Fruit fly (Drosophila melanogaster) whole organism, embryonic: ENCODE measurements around the gene rt.

ENCODE experiments used
- B-H2 ChIP-seq: fragments of 200-800 bp; sonication (Bioruptor generic); optimal IDR thresholded peaks from 2 replicates; lab custom pipeline; 2018; ENCODE audit warnings: missing biosample characterization, mild to moderate bottlenecking, missing genetic modification characterization
- BEAF-32 ChIP-seq: fragments of 200-800 bp; sonication (Bioruptor generic); optimal IDR thresholded peaks from 3 replicates; lab custom pipeline; 2017; ENCODE audit warnings: missing biosample characterization, missing genetic modification characterization, mild to moderate bottlenecking, moderate library complexity, missing genetic modification reagents
- Bgb ChIP-seq: fragments of 200-800 bp; sonication (Bioruptor generic); IDR thresholded peaks from 2 replicates; pipeline ENCODE4 v1.3.6; 2022; ENCODE audit warnings: missing biosample characterization, missing genetic modification characterization; ENCODE audit not compliant: partially characterized antibody
- CG11560 ChIP-seq: fragments of 200-800 bp; sonication (Bioruptor generic); IDR thresholded peaks from 3 replicates; pipeline ENCODE4 v1.3.6; 2022; ENCODE audit warnings: missing biosample characterization, missing genetic modification characterization
- CG13287 ChIP-seq: fragments of 200-800 bp; sonication (Bioruptor generic); IDR thresholded peaks from 2 replicates; pipeline ENCODE4 v1.3.6; 2022; ENCODE audit warnings: missing biosample characterization, missing genetic modification characterization; ENCODE audit not compliant: partially characterized antibody
- CG13296 ChIP-seq: fragments of 200-800 bp; sonication (Bioruptor generic); optimal IDR thresholded peaks from 3 replicates; lab custom pipeline; 2018; ENCODE audit warnings: missing biosample characterization, mild to moderate bottlenecking, missing genetic modification characterization
- CG14441 ChIP-seq: fragments of 200-800 bp; sonication (Bioruptor generic); IDR thresholded peaks from 2 replicates; pipeline ENCODE4 v1.3.6; 2022; ENCODE audit warnings: missing biosample characterization, missing genetic modification characterization
- CG15514 ChIP-seq: fragments of 200-800 bp; sonication (Bioruptor generic); optimal IDR thresholded peaks from 3 replicates; lab custom pipeline; 2017; ENCODE audit warnings: missing biosample characterization, missing genetic modification characterization, mild to moderate bottlenecking, moderate library complexity, missing genetic modification reagents
- CG2199 ChIP-seq: fragments of 200-800 bp; sonication (Bioruptor generic); IDR thresholded peaks from 3 replicates; pipeline ENCODE4 v1.3.6; 2022; ENCODE audit warnings: missing biosample characterization, missing genetic modification characterization
- CG34224 ChIP-seq: fragments of 200-800 bp; sonication (Bioruptor generic); IDR thresholded peaks from 3 replicates; pipeline ENCODE4 v1.3.6; 2022; ENCODE audit warnings: missing biosample characterization, missing genetic modification characterization; ENCODE audit not compliant: partially characterized antibody
- CG7928 ChIP-seq: fragments of 200-800 bp; sonication (Bioruptor generic); optimal IDR thresholded peaks from 2 replicates; lab custom pipeline; 2017; ENCODE audit warnings: missing biosample characterization, mild to moderate bottlenecking, missing genetic modification characterization
- CG7987 ChIP-seq: fragments of 200-800 bp; sonication (Bioruptor generic); optimal IDR thresholded peaks from 2 replicates; lab custom pipeline; 2018; ENCODE audit warnings: missing biosample characterization, mild to moderate bottlenecking, missing genetic modification characterization, moderate library complexity
- Dp ChIP-seq: fragments of 200-800 bp; sonication (Bioruptor generic); optimal IDR thresholded peaks from 2 replicates; lab custom pipeline; 2018; ENCODE audit warnings: missing biosample characterization, mild to moderate bottlenecking, missing genetic modification characterization, moderate library complexity
- Drgx ChIP-seq: fragments of 200-800 bp; sonication (Bioruptor generic); IDR thresholded peaks from 2 replicates; pipeline ENCODE4 v1.3.6; 2022; ENCODE audit warnings: missing biosample characterization, missing genetic modification characterization
- E2f2 ChIP-seq: fragments of 200-800 bp; sonication (Bioruptor generic); IDR thresholded peaks from 2 replicates; pipeline ENCODE4 v1.3.6; 2022; ENCODE audit warnings: missing biosample characterization, missing genetic modification characterization
- Fer1 ChIP-seq: fragments of 200-800 bp; sonication (Bioruptor generic); optimal IDR thresholded peaks from 2 replicates; lab custom pipeline; 2017; ENCODE audit warnings: missing biosample characterization, mild to moderate bottlenecking, missing genetic modification characterization
- HLH4C ChIP-seq: fragments of 200-800 bp; sonication (Bioruptor generic); IDR thresholded peaks from 3 replicates; pipeline ENCODE4 v1.3.6; 2022; ENCODE audit warnings: missing biosample characterization, missing genetic modification characterization; ENCODE audit not compliant: partially characterized antibody
- HmgZ ChIP-seq: fragments of 200-800 bp; sonication (Bioruptor generic); optimal IDR thresholded peaks from 2 replicates; lab custom pipeline; 2018; ENCODE audit warnings: missing biosample characterization, mild to moderate bottlenecking, missing genetic modification characterization
- Hr78 ChIP-seq, 2 experiments: fragments of 200-800 bp in 1 of 2; fragments of >200 bp in 1 of 2; sonication (Bioruptor generic) in 1 of 2; optimal IDR thresholded peaks; 2 replicates each; lab custom pipeline; 2017 to 2019; ENCODE audit warnings: missing biosample characterization in 2 of 2, missing genetic modification characterization in 2 of 2, mild to moderate bottlenecking in 1 of 2, moderate library complexity in 1 of 2
- MBD-R2 ChIP-seq: fragments of 200-800 bp; sonication (Bioruptor generic); IDR thresholded peaks from 2 replicates; pipeline ENCODE4 v1.3.6; 2022; ENCODE audit warnings: missing biosample characterization, missing genetic modification characterization
- Med ChIP-seq: fragments of 200-800 bp; sonication (Bioruptor generic); peaks from one replicate; lab custom pipeline; 2016; ENCODE audit warnings: missing biosample characterization, missing genetic modification characterization, mild to moderate bottlenecking, inconsistent platforms, moderate library complexity
- Myb ChIP-seq: fragments of 200-800 bp; sonication (Bioruptor generic); optimal IDR thresholded peaks from 2 replicates; lab custom pipeline; 2016; ENCODE audit warnings: missing biosample characterization, missing genetic modification characterization
- Tbp ChIP-seq: fragments of >200 bp; optimal IDR thresholded peaks from 2 replicates; lab custom pipeline; 2018; ENCODE audit warnings: missing biosample characterization, missing genetic modification characterization
- ash1 ChIP-seq: fragments of 200-800 bp; sonication (Bioruptor generic); optimal IDR thresholded peaks from 2 replicates; lab custom pipeline; 2018; ENCODE audit warnings: missing biosample characterization, mild to moderate bottlenecking, missing genetic modification characterization
- chinmo ChIP-seq: fragments of 200-800 bp; sonication (Bioruptor generic); IDR thresholded peaks from 4 replicates; pipeline ENCODE4 v1.3.6; 2022; ENCODE audit warnings: missing biosample characterization, missing genetic modification characterization; ENCODE audit not compliant: partially characterized antibody
- crp ChIP-seq, 2 experiments: fragments of 200-800 bp; sonication (Bioruptor generic); optimal IDR thresholded peaks; 2 replicates in 1 of 2; 3 replicates in 1 of 2; lab custom pipeline; 2017; ENCODE audit warnings: missing biosample characterization in 2 of 2, missing genetic modification characterization in 2 of 2, mild to moderate bottlenecking in 1 of 2, moderate library complexity in 1 of 2
- cwo ChIP-seq: fragments of 200-800 bp; sonication (Bioruptor generic); optimal IDR thresholded peaks from 3 replicates; lab custom pipeline; 2017; ENCODE audit warnings: missing biosample characterization, missing genetic modification characterization, mild to moderate bottlenecking, moderate library complexity, missing genetic modification reagents
- dm ChIP-seq: fragments of 200-800 bp; sonication (Bioruptor generic); optimal IDR thresholded peaks from 3 replicates; lab custom pipeline; 2016; ENCODE audit warnings: missing biosample characterization, missing genetic modification characterization
- gro ChIP-seq: fragments of 200-800 bp; sonication (Bioruptor generic); optimal IDR thresholded peaks from 2 replicates; lab custom pipeline; 2016; ENCODE audit warnings: missing biosample characterization, missing genetic modification characterization
- kni ChIP-seq: fragments of 200-800 bp; sonication (Bioruptor generic); optimal IDR thresholded peaks from 3 replicates; lab custom pipeline; 2017; ENCODE audit warnings: mild to moderate bottlenecking, missing biosample characterization, missing genetic modification reagents, missing genetic modification characterization
- lbe ChIP-seq: fragments of 200-800 bp; sonication (Bioruptor generic); optimal IDR thresholded peaks from 2 replicates; lab custom pipeline; 2016; ENCODE audit warnings: missing biosample characterization, mild to moderate bottlenecking, missing genetic modification characterization
- nom ChIP-seq: fragments of 200-800 bp; sonication (Bioruptor generic); optimal IDR thresholded peaks from 2 replicates; lab custom pipeline; 2017; ENCODE audit warnings: missing biosample characterization, missing genetic modification characterization, mild to moderate bottlenecking, moderate library complexity, missing genetic modification reagents
- pzg ChIP-seq: fragments of 200-800 bp; sonication (Bioruptor generic); optimal IDR thresholded peaks from 3 replicates; lab custom pipeline; 2018; ENCODE audit warnings: missing biosample characterization, mild to moderate bottlenecking, missing genetic modification characterization, moderate library complexity
- row ChIP-seq: fragments of 200-800 bp; sonication (Bioruptor generic); IDR thresholded peaks from 3 replicates; pipeline ENCODE4 v1.3.6; 2022; ENCODE audit warnings: missing biosample characterization, missing genetic modification characterization
- sens ChIP-seq: fragments of 200-800 bp; sonication (Bioruptor generic); peaks from one replicate; lab custom pipeline; 2016; ENCODE audit warnings: missing biosample characterization, missing genetic modification characterization
- slbo ChIP-seq: fragments of 200-800 bp; sonication (Bioruptor generic); IDR thresholded peaks from 2 replicates; pipeline ENCODE4 v1.3.6; 2022; ENCODE audit warnings: missing biosample characterization, missing genetic modification characterization
- stwl ChIP-seq: fragments of 200-800 bp; sonication (Bioruptor generic); optimal IDR thresholded peaks from 3 replicates; lab custom pipeline; 2018; ENCODE audit warnings: missing biosample characterization, mild to moderate bottlenecking, missing genetic modification characterization, moderate library complexity
- unc-4 ChIP-seq: fragments of 200-800 bp; sonication (Bioruptor generic); IDR thresholded peaks from 2 replicates; pipeline ENCODE4 v1.3.6; 2022; ENCODE audit warnings: missing biosample characterization, missing genetic modification characterization; ENCODE audit not compliant: partially characterized antibody
- wor ChIP-seq: fragments of 200-800 bp; sonication (Bioruptor generic); IDR thresholded peaks from 2 replicates; pipeline ENCODE4 v1.3.6; 2022; ENCODE audit warnings: missing biosample characterization, missing genetic modification characterization
- zfh2 ChIP-seq: fragments of 200-800 bp; sonication (Bioruptor generic); optimal IDR thresholded peaks from 2 replicates; lab custom pipeline; 2016; ENCODE audit warnings: missing biosample characterization, missing genetic modification characterization

The rt gene

dm6 chr3L:11623245-11623883 lies 35.8 kb upstream of the rt start:
- peak; percentile 60 for TF ChIP-seq lbe (GFP tag; lab: Kevin White, UChicago)
- no peak for TF ChIP-seq stwl (tag; lab: Kevin White, UChicago)
- TF ChIP-seq CG7987 (GFP tag; lab: Kevin White, UChicago) = peak; percentile 37
- TF ChIP-seq kni (GFP tag; lab: Kevin White, UChicago) = no peak
- peak; percentile 20 for TF ChIP-seq Fer1 (GFP tag; lab: Kevin White, UChicago)
- TF ChIP-seq row (GFP tag; lab: Robert Waterston, UW) = peak; percentile 41; the same call in 1 of the 3 replicates
- TF ChIP-seq Myb (GFP tag; lab: Kevin White, UChicago) = peak; percentile 61
- TF ChIP-seq sens (GFP tag; lab: Kevin White, UChicago) = peak; percentile 46
- 0 out of 2 replicates have a peak, but pooled peaks have one; percentile 5 for TF ChIP-seq CG14441 (GFP tag; lab: Robert Waterston, UW)
- TF ChIP-seq gro (GFP tag; lab: Kevin White, UChicago) = no peak
- TF ChIP-seq CG15514 = peak; percentile 16
- no peak for TF ChIP-seq zfh2 (GFP tag; lab: Kevin White, UChicago)
- TF ChIP-seq cwo (GFP tag; lab: Kevin White, UChicago) = no peak
- peak; percentile 94 for TF ChIP-seq CG7928 (GFP tag; lab: Kevin White, UChicago)
- no peak for TF ChIP-seq wor (GFP tag; lab: Robert Waterston, UW)
- TF ChIP-seq Dp (GFP tag; lab: Kevin White, UChicago) = peak; percentile 18
- TF ChIP-seq E2f2 (GFP tag; lab: Robert Waterston, UW) = peak; percentile 33
- peak; percentile 15 for TF ChIP-seq B-H2 (GFP tag; lab: Kevin White, UChicago)
- TF ChIP-seq HmgZ = peak; percentile 20
- peak in 1 of 2 experiments; percentile 87 for TF ChIP-seq crp (GFP tag; optimal IDR thresholded peaks at IDR 0.05; lab: Kevin White, UChicago)
- TF ChIP-seq Med (GFP tag; lab: Kevin White, UChicago) = peak; percentile 27
- TF ChIP-seq chinmo (GFP tag; lab: Robert Waterston, UW) = peak; percentile 43; the same call in 1 of the 4 replicates
- TF ChIP-seq CG13287 (GFP tag; lab: Robert Waterston, UW) = peak; percentile 59
- peak; percentile 5 for TF ChIP-seq CG13296 (GFP tag; lab: Kevin White, UChicago)
- peak; percentile 17 for TF ChIP-seq BEAF-32 (GFP tag; lab: Kevin White, UChicago)
- TF ChIP-seq HLH4C (GFP tag; lab: Robert Waterston, UW) = peak; percentile 16; the same call in 1 of the 3 replicates
- TF ChIP-seq CG11560 (tag; lab: Robert Waterston, UW) = no peak
- peak; percentile 68 for TF ChIP-seq nom (GFP tag; lab: Kevin White, UChicago)
- TF ChIP-seq CG34224 = peak; percentile 25; the same call in 1 of the 3 replicates
- TF ChIP-seq pzg = peak; percentile 25
- TF ChIP-seq Drgx (GFP tag; lab: Robert Waterston, UW) = 0 out of 2 replicates have a peak, but pooled peaks have one; percentile 23
- TF ChIP-seq Bgb (GFP tag; lab: Robert Waterston, UW) = peak; percentile 31; the same call in 1 of the 2 replicates
- no peak for TF ChIP-seq ash1 (GFP tag; lab: Kevin White, UChicago)
- no peak for TF ChIP-seq dm (GFP tag; lab: Kevin White, UChicago)
- peak; percentile 17; the same call in 1 of the 2 replicates for TF ChIP-seq MBD-R2
- TF ChIP-seq unc-4 (GFP tag; lab: Robert Waterston, UW) = peak; percentile 21; the same call in 1 of the 2 replicates
- TF ChIP-seq Hr78 (GFP tag; optimal IDR thresholded peaks at IDR 0.05; lab: Kevin White, UChicago) = no peak
- peak; percentile 91 for TF ChIP-seq CG2199 (GFP tag; lab: Robert Waterston, UW)
- peak; percentile 25; the same call in 1 of the 2 replicates for TF ChIP-seq slbo (GFP tag; lab: Robert Waterston, UW)
- TF ChIP-seq Tbp (GFP tag; lab: Kevin White, UChicago) = no peak
